Fruit fly (Drosophila melanogaster) whole organism, wandering third instar larva: Measurements from ENCODE around the gene Ae2.

Experiments
- Abd-B ChIP-seq: fragments of >200 bp; optimal IDR thresholded peaks from 2 replicates; lab custom pipeline; 2017; ENCODE audit warnings: missing biosample characterization, missing genetic modification characterization
- CG9705 ChIP-seq: fragments of 200-800 bp; sonication (Bioruptor generic); optimal IDR thresholded peaks from 2 replicates; lab custom pipeline; 2018; ENCODE audit warnings: missing biosample characterization, mild to moderate bottlenecking, missing genetic modification characterization
- CrebA ChIP-seq: fragments of 200-800 bp; sonication (Bioruptor generic); optimal IDR thresholded peaks from 2 replicates; lab custom pipeline; 2016; ENCODE audit warnings: missing biosample characterization, mild to moderate bottlenecking, missing genetic modification characterization, borderline replicate concordance
- Dfd ChIP-seq: fragments of >200 bp; optimal IDR thresholded peaks from 2 replicates; lab custom pipeline; 2017; ENCODE audit warnings: missing biosample characterization, missing genetic modification characterization
- Dif ChIP-seq: fragments of 200-275, 200-300 bp; sonication (Bioruptor generic); optimal IDR thresholded peaks from 2 replicates; lab custom pipeline; 2018; ENCODE audit warnings: missing biosample characterization, missing genetic modification characterization; ENCODE audit not compliant: partially characterized antibody
- GATAd ChIP-seq: sonication (Bioruptor generic); optimal IDR thresholded peaks from 2 replicates; lab custom pipeline; 2016; ENCODE audit warnings: missing biosample characterization, missing genetic modification characterization
- HLH106 ChIP-seq: fragments of 200-800 bp; optimal IDR thresholded peaks from 3 replicates; lab custom pipeline; 2019; ENCODE audit warnings: missing biosample characterization, mild to moderate bottlenecking, missing genetic modification characterization, moderate library complexity
- Hr83 ChIP-seq: fragments of 200-300 bp; sonication (Bioruptor generic); optimal IDR thresholded peaks from 2 replicates; lab custom pipeline; 2016; ENCODE audit warnings: missing biosample characterization, mild to moderate bottlenecking, missing genetic modification characterization, moderate library complexity; ENCODE audit not compliant: poor library complexity, severe bottlenecking
- Jra ChIP-seq: sonication (Bioruptor generic); optimal IDR thresholded peaks from 2 replicates; lab custom pipeline; 2016; ENCODE audit warnings: missing biosample characterization, missing genetic modification characterization
- Mio ChIP-seq: sonication (Bioruptor generic); optimal IDR thresholded peaks from 2 replicates; lab custom pipeline; 2016; ENCODE audit warnings: missing biosample characterization, missing genetic modification characterization
- Myc ChIP-seq: fragments of >200 bp; optimal IDR thresholded peaks from 2 replicates; lab custom pipeline; 2017
- OdsH ChIP-seq: fragments of 200-800 bp; sonication (Bioruptor generic); optimal IDR thresholded peaks from 2 replicates; lab custom pipeline; 2016; ENCODE audit warnings: missing biosample characterization, mild to moderate bottlenecking, missing genetic modification characterization
- Rel ChIP-seq, 2 experiments: fragments of 200-800 bp; sonication (Bioruptor generic) in 1 of 2; optimal IDR thresholded peaks; 2 replicates in 1 of 2; 3 replicates in 1 of 2; lab custom pipeline; 2016 to 2019; ENCODE audit warnings: mild to moderate bottlenecking in 2 of 2, missing biosample characterization in 2 of 2, missing genetic modification characterization in 2 of 2, moderate library complexity in 1 of 2
- Sp1 ChIP-seq: fragments of 200-800 bp; sonication (Bioruptor generic); optimal IDR thresholded peaks from 3 replicates; lab custom pipeline; 2019; ENCODE audit warnings: missing biosample characterization, mild to moderate bottlenecking, missing genetic modification characterization, moderate library complexity
- br ChIP-seq: fragments of 200-800 bp; sonication (Bioruptor generic); optimal IDR thresholded peaks from 2 replicates; lab custom pipeline; 2016; ENCODE audit warnings: missing biosample characterization, missing genetic modification characterization
- brk ChIP-seq: fragments of 200-800 bp; sonication (Bioruptor generic); optimal IDR thresholded peaks from 2 replicates; lab custom pipeline; 2016; ENCODE audit warnings: missing biosample characterization, mild to moderate bottlenecking, missing genetic modification characterization
- dl ChIP-seq, 2 experiments: fragments of 175-275, 200-275 bp in 1 of 2; fragments of 200-275 bp in 1 of 2; sonication (Bioruptor generic); optimal IDR thresholded peaks; lab custom pipeline; 2018; ENCODE audit warnings: mild to moderate bottlenecking in 2 of 2, missing biosample characterization in 2 of 2, missing genetic modification characterization in 2 of 2, moderate library complexity in 2 of 2; ENCODE audit not compliant: partially characterized antibody in 2 of 2, insufficient read depth in 1 of 2
- dsf ChIP-seq: sonication (Bioruptor generic); optimal IDR thresholded peaks from 2 replicates; lab custom pipeline; 2016; ENCODE audit warnings: missing biosample characterization, missing genetic modification characterization, borderline replicate concordance
- ey ChIP-seq: fragments of 200-800 bp; sonication (Bioruptor generic); optimal IDR thresholded peaks from 2 replicates; lab custom pipeline; 2016; ENCODE audit warnings: missing biosample characterization, missing genetic modification characterization
- foxo ChIP-seq, 2 experiments: fragments of 200-800 bp; sonication (Bioruptor generic); optimal IDR thresholded peaks; 2 replicates in 1 of 2; 3 replicates in 1 of 2; lab custom pipeline; 2016 to 2017; ENCODE audit warnings: missing biosample characterization in 2 of 2, missing genetic modification characterization in 2 of 2
- h ChIP-seq: fragments of 200-800 bp; sonication (Bioruptor generic); optimal IDR thresholded peaks from 3 replicates; lab custom pipeline; 2016; ENCODE audit warnings: missing biosample characterization, mild to moderate bottlenecking, missing genetic modification characterization
- jim ChIP-seq: fragments of 175-275, 200-325 bp; sonication (Bioruptor generic); optimal IDR thresholded peaks from 2 replicates; lab custom pipeline; 2016; ENCODE audit warnings: missing biosample characterization, mild to moderate bottlenecking, missing genetic modification characterization
- lola ChIP-seq: fragments of >200 bp; optimal IDR thresholded peaks from 2 replicates; lab custom pipeline; 2017; ENCODE audit warnings: missing biosample characterization, missing genetic modification characterization
- pan ChIP-seq: fragments of >200 bp; optimal IDR thresholded peaks from 2 replicates; lab custom pipeline; 2017
- rgr ChIP-seq: fragments of 200-800 bp; sonication (Bioruptor generic); optimal IDR thresholded peaks from 3 replicates; lab custom pipeline; 2016; ENCODE audit warnings: missing biosample characterization, mild to moderate bottlenecking, missing genetic modification characterization
- sage ChIP-seq: fragments of 200-800 bp; sonication (Bioruptor generic); optimal IDR thresholded peaks from 2 replicates; lab custom pipeline; 2016; ENCODE audit warnings: missing biosample characterization, mild to moderate bottlenecking, missing genetic modification characterization
- sv ChIP-seq: fragments of 200-800 bp; sonication (Bioruptor generic); optimal IDR thresholded peaks from 3 replicates; lab custom pipeline; 2016; ENCODE audit warnings: missing biosample characterization, missing genetic modification characterization
- tai ChIP-seq: sonication (Bioruptor generic); optimal IDR thresholded peaks from 2 replicates; lab custom pipeline; 2016; ENCODE audit warnings: missing biosample characterization, missing genetic modification characterization
- usp ChIP-seq: fragments of >200 bp; optimal IDR thresholded peaks from 2 replicates; lab custom pipeline; 2017; ENCODE audit warnings: missing biosample characterization, missing genetic modification characterization
- woc ChIP-seq: sonication (Bioruptor generic); optimal IDR thresholded peaks from 2 replicates; lab custom pipeline; 2016; ENCODE audit warnings: missing biosample characterization, mild to moderate bottlenecking, missing genetic modification characterization

Ae2 gene

DNA sequence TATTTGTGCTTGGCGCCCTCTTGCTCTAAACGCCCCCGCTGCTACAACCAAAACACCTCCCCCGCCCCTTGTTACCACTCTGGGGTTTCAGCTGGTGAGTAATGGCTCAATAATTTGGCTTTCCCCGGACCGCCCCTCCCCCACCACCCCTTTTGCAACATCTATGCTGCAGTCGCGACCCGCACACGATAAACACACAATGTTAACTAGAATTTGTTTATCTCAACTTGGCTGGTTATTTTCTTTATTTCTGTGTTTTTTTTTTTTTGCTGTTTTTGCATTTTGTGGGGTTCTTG, 2.3 kb downstream of the Ae2 start:
- TF ChIP-seq CrebA (GFP tag; lab: Kevin White, UChicago) (no peak), sv (no peak), Hr83 (no peak), GATAd (no peak), Dif (no peak), OdsH (no peak), Jra (GFP tag; lab: Kevin White, UChicago) (no peak), Myc (lab: Kevin White, UChicago) (no peak), Dfd (GFP tag; lab: Kevin White, UChicago) (no peak), dsf (no peak), foxo (GFP tag; optimal IDR thresholded peaks at IDR 0.05; lab: Kevin White, UChicago) (no peak), ey (no peak), br (GFP tag; lab: Kevin White, UChicago) (no peak), Rel (GFP tag; optimal IDR thresholded peaks at IDR 0.05; lab: Kevin White, UChicago) (no peak), Rel (tag; optimal IDR thresholded peaks at IDR 0.05; lab: Kevin White, UChicago) (no peak)

DNA sequence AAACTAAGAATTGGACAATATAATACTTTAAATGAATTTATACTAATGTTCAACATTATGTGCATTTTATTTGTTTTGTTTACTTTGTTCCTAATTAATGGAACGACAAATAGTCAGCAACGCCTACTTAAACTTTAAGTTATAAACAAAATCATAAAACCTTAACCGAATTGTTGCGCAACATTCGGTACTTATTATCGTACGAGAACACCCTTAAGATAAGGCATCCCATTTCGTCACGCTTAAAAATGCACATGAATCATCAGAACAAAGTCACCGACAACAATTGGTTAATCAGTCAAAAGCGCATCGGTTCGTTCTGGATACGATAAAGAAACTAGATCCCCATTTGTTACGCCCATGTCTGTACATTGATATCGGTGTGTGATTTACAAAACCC, 3.0 kb downstream of the Ae2 start:
- no peak for TF ChIP-seq Rel (GFP tag; optimal IDR thresholded peaks at IDR 0.05; lab: Kevin White, UChicago)
- TF ChIP-seq Rel (tag; optimal IDR thresholded peaks at IDR 0.05; lab: Kevin White, UChicago) = peak; percentile 76
- no peak for TF ChIP-seq pan (lab: Kevin White, UChicago)

DNA sequence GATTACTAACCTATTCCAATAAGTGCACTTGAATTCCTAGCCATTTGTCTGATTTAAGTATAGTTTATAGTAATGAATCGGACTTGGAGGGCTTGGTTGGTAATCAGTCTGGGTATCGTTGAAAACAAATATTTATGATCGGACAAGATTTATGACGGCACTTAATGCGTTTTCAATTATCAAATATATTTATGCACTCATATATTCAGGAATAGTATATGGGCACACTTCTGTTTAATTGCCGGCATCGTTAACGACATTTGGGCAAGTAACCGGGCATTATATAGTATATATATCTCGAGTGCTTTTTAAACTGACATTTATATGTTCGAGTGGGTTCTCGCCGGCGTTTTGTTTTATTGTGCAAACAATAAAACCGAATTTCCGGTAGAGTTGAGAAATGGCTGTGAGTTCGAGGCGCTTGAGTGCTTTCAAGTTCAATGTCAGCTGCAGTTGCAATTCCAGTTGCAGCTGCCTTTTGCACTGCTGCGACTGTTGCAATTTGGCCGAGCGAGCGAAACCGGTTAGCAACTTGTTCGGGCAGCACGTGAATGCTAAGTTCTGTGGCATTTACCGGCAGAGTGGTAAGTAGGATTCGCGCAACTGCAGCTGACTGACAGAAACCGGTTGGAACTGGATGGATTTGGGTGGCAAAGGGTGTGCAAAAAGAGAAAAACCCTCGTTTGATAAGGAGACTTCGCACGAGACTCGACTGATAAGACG, 4.5 kb downstream of the Ae2 start:
- TF ChIP-seq Dif (peak; percentile 23), dl (GFP tag; optimal IDR thresholded peaks at IDR 0.05; lab: Kevin White, UChicago; ENCODE audit: insufficient read depth in 1 of 2, partially characterized antibody in 2 of 2) (peak in 1 of 2 experiments; percentile 5), Sp1 (no peak), h (GFP tag; lab: Kevin White, UChicago) (no peak), Mio (no peak)

DNA sequence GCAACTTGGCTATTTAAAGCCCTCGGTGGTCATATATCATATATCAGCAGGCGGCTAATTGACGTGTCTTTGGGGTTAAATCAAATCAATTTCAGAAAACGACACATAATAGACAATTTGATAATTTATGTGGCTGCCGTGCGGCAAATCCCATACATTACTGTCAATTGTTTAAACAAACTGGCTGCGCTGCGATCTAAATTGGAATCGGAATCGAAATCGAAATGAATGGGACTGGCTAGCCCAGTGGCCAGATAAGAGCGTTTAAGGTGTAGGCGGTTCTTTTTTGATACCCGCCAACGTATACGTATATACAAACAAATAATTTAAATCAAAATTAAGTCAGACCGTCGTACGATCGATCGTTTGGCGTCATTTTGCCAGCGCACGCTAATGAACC, 5.0 kb downstream of the Ae2 start:
- TF ChIP-seq jim = no peak
- TF ChIP-seq usp (GFP tag; lab: Kevin White, UChicago) = no peak
- TF ChIP-seq Dfd (GFP tag; lab: Kevin White, UChicago) = no peak
- TF ChIP-seq rgr (GFP tag; lab: Kevin White, UChicago) = no peak
- TF ChIP-seq CG9705 (GFP tag; lab: Kevin White, UChicago) = no peak
- TF ChIP-seq tai (GFP tag; lab: Kevin White, UChicago) = no peak
- TF ChIP-seq dl (GFP tag; optimal IDR thresholded peaks at IDR 0.05; lab: Kevin White, UChicago; ENCODE audit: insufficient read depth in 1 of 2, partially characterized antibody in 2 of 2) = no peak
- no peak for TF ChIP-seq br (GFP tag; lab: Kevin White, UChicago)
- TF ChIP-seq sage (GFP tag; lab: Kevin White, UChicago) = no peak
- no peak for TF ChIP-seq Jra (GFP tag; lab: Kevin White, UChicago)
- TF ChIP-seq lola (GFP tag; lab: Kevin White, UChicago) = no peak
- no peak for TF ChIP-seq Myc (lab: Kevin White, UChicago)
- TF ChIP-seq woc (GFP tag; lab: Kevin White, UChicago) = no peak

DNA sequence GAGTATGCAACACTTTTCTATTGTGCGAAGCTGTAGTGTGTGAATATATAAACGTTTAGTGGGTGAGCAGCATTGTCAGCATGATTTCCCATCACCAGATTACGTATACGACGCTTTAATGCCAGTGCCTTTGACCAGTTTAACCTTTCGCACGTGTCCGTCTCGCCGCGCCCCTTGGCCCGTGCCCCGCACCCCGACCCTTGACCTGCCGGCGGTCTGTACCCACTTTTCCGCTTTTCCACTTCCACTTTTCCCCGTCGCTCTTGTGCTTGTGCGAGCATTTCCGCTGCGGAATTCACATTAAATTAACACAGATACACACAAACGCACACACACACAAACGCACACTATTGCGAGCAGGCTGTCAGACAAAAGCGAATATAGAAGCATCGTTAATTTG, 12.4 kb downstream of the Ae2 start:
- peak; percentile 13 for TF ChIP-seq Dfd (GFP tag; lab: Kevin White, UChicago)
- TF ChIP-seq woc (GFP tag; lab: Kevin White, UChicago) = no peak

DNA sequence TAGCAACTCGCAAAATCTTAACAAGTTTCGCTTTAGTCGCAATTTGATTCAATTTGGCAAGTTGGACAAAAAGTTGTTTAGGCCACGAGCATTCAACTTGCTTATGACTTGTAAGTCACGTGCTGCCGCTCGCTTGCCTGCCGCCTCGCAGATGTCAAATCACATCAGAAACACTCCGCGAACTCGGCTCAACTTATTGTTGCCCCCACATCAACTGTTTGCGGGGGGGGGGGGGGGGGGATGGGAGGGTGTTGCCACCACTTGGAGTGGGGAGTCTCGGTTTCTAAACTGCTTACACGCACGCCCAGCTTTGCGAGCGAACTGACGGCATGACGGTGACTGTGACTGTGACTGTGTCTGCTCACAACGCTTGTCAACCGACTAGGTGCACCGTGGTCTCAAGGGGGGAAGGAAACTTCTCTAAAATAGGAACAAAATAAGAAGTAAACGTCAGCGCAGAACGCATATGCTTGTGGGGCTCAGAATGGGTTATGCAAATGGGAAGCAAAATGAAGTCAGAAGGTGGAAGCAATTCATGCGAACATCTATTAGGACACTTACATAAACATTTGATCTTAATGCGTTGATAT, 13.6 kb downstream of the Ae2 start:
- TF ChIP-seq h (GFP tag; lab: Kevin White, UChicago) = no peak
- no peak for TF ChIP-seq CG9705 (GFP tag; lab: Kevin White, UChicago)
- no peak for TF ChIP-seq HLH106 (tag; lab: Kevin White, UChicago)
- no peak for TF ChIP-seq Abd-B (GFP tag; lab: Kevin White, UChicago)
- no peak for TF ChIP-seq Sp1
- TF ChIP-seq pan (lab: Kevin White, UChicago) = no peak
- no peak for TF ChIP-seq dsf
- TF ChIP-seq brk (GFP tag; lab: Kevin White, UChicago) = no peak
- TF ChIP-seq rgr (GFP tag; lab: Kevin White, UChicago) = no peak
- TF ChIP-seq Myc (lab: Kevin White, UChicago) = no peak
- no peak for TF ChIP-seq br (GFP tag; lab: Kevin White, UChicago)
- TF ChIP-seq woc (GFP tag; lab: Kevin White, UChicago) = no peak
- TF ChIP-seq sv = no peak
